Worm (Caenorhabditis elegans) whole organism, young adult: Measurements from ENCODE around the gene perm-5.

ENCODE experiments used
- B0336.3 ChIP-seq: fragments of 200-800 bp; sonication (Bioruptor generic); IDR thresholded peaks from 2 replicates; pipeline ENCODE4 v1.3.6; 2022; ENCODE audit warnings: missing genetic modification characterization, missing compliant biosample characterization
- F10E7.11 ChIP-seq: sonication (generic microtip); optimal IDR thresholded peaks from 2 replicates; lab custom pipeline; 2017; ENCODE audit warnings: mild to moderate bottlenecking, missing genetic modification characterization, moderate library complexity, missing compliant biosample characterization
- F22D6.2 ChIP-seq: sonication (generic microtip); optimal IDR thresholded peaks from 2 replicates; lab custom pipeline; 2016; ENCODE audit warnings: mild to moderate bottlenecking, missing genetic modification characterization, missing compliant biosample characterization
- F33H1.4 ChIP-seq: fragments of 200-800 bp; sonication (Bioruptor generic); IDR thresholded peaks from 2 replicates; pipeline ENCODE4 v1.3.6; 2022; ENCODE audit warnings: missing genetic modification reagents, missing genetic modification characterization, missing compliant biosample characterization
- F37B4.10 ChIP-seq: fragments of 200-800 bp; sonication (Bioruptor generic); IDR thresholded peaks from 2 replicates; pipeline ENCODE4 v1.3.6; 2022; ENCODE audit warnings: missing genetic modification characterization, missing compliant biosample characterization
- F52B5.7 ChIP-seq: sonication (generic microtip); optimal IDR thresholded peaks from 2 replicates; lab custom pipeline; 2016; ENCODE audit warnings: mild to moderate bottlenecking, missing genetic modification characterization, missing compliant biosample characterization
- K11D2.4 ChIP-seq: fragments of 200-800 bp; sonication (Bioruptor generic); IDR thresholded peaks from 2 replicates; pipeline ENCODE4 v1.3.6; 2022; ENCODE audit warnings: missing genetic modification reagents, missing genetic modification characterization, missing compliant biosample characterization
- T26A5.8 ChIP-seq: sonication (generic microtip); optimal IDR thresholded peaks from 2 replicates; lab custom pipeline; 2016; ENCODE audit warnings: missing genetic modification characterization, missing compliant biosample characterization
- Y53G8AR.9 ChIP-seq: fragments of 200-800 bp; sonication (Bioruptor generic); conservative IDR thresholded peaks from 2 replicates; pipeline ENCODE4 v1.3.6; 2022; ENCODE audit warnings: missing genetic modification reagents, missing genetic modification characterization, missing compliant biosample characterization
- attf-3 ChIP-seq: fragments of 200-800 bp; sonication (Bioruptor generic); conservative IDR thresholded peaks from 2 replicates; pipeline ENCODE4 v1.3.6; 2022; ENCODE audit warnings: missing genetic modification reagents, missing genetic modification characterization, missing compliant biosample characterization
- cebp-1 ChIP-seq, 2 experiments: fragments of 200-800 bp in 1 of 2; sonication (Bioruptor generic) in 1 of 2; sonication (generic microtip) in 1 of 2; IDR thresholded peaks in 1 of 2; optimal IDR thresholded peaks in 1 of 2; 2 replicates each; pipeline versions ENCODE4 v1.3.6 to Lab custom; 2017 to 2022; ENCODE audit warnings: missing compliant biosample characterization in 2 of 2, missing genetic modification characterization in 2 of 2, mild to moderate bottlenecking in 1 of 2, missing genetic modification reagents in 1 of 2, moderate library complexity in 1 of 2
- cebp-2 ChIP-seq: fragments of 200-800 bp; sonication (Bioruptor generic); IDR thresholded peaks from 2 replicates; pipeline ENCODE4 v1.3.6; 2022; ENCODE audit warnings: missing genetic modification characterization, missing compliant biosample characterization
- ceh-27 ChIP-seq: fragments of 200-800 bp; sonication (Bioruptor generic); optimal IDR thresholded peaks from 2 replicates; lab custom pipeline; 2018; ENCODE audit warnings: mild to moderate bottlenecking, missing genetic modification characterization, moderate library complexity, missing compliant biosample characterization
- ceh-79 ChIP-seq: sonication (generic microtip); optimal IDR thresholded peaks from 2 replicates; lab custom pipeline; 2017; ENCODE audit warnings: mild to moderate bottlenecking, missing genetic modification characterization, missing compliant biosample characterization
- ceh-91 ChIP-seq: fragments of 200-800 bp; sonication (Bioruptor generic); IDR thresholded peaks from 2 replicates; pipeline ENCODE4 v1.3.6; 2022; ENCODE audit warnings: missing genetic modification reagents, missing genetic modification characterization, missing compliant biosample characterization
- chd-7 ChIP-seq: sonication (generic microtip); optimal IDR thresholded peaks from 2 replicates; lab custom pipeline; 2016; ENCODE audit warnings: mild to moderate bottlenecking, missing genetic modification characterization, moderate library complexity, missing compliant biosample characterization
- egl-44 ChIP-seq: fragments of 200-800 bp; sonication (Bioruptor generic); IDR thresholded peaks from 2 replicates; pipeline ENCODE4 v1.3.6; 2022; ENCODE audit warnings: missing genetic modification reagents, missing genetic modification characterization, missing compliant biosample characterization
- ekl-4 ChIP-seq: fragments of 200-800 bp; sonication (Bioruptor generic); IDR thresholded peaks from 2 replicates; pipeline ENCODE4 v1.3.6; 2022; ENCODE audit warnings: missing genetic modification reagents, missing genetic modification characterization, missing compliant biosample characterization
- hmg-1.2 ChIP-seq: fragments of 200-800 bp; sonication (Bioruptor generic); IDR thresholded peaks from 2 replicates; pipeline ENCODE4 v1.3.6; 2022; ENCODE audit warnings: missing genetic modification reagents, missing genetic modification characterization, missing compliant biosample characterization
- nfyb-1 ChIP-seq: fragments of 200-800 bp; sonication (Bioruptor generic); IDR thresholded peaks from 2 replicates; pipeline ENCODE4 v1.3.6; 2022; ENCODE audit warnings: missing genetic modification reagents, missing genetic modification characterization, missing compliant biosample characterization
- nhr-179 ChIP-seq: sonication (generic microtip); optimal IDR thresholded peaks from 2 replicates; lab custom pipeline; 2016; ENCODE audit warnings: mild to moderate bottlenecking, missing genetic modification characterization, missing compliant biosample characterization
- nhr-80 ChIP-seq: sonication (generic microtip); optimal IDR thresholded peaks from 2 replicates; lab custom pipeline; 2016; ENCODE audit warnings: missing genetic modification characterization, missing compliant biosample characterization
- nhr-90 ChIP-seq: sonication (generic microtip); optimal IDR thresholded peaks from 2 replicates; lab custom pipeline; 2016; ENCODE audit warnings: missing genotype, mild to moderate bottlenecking, missing genetic modification characterization, missing compliant biosample characterization
- rcor-1 ChIP-seq: fragments of 200-800 bp; sonication (Bioruptor generic); IDR thresholded peaks from 2 replicates; pipeline ENCODE4 v1.3.6; 2022; ENCODE audit warnings: missing genetic modification reagents, missing genetic modification characterization, missing compliant biosample characterization
- somi-1 ChIP-seq: fragments of 200-800 bp; sonication (Bioruptor generic); optimal IDR thresholded peaks from 2 replicates; lab custom pipeline; 2018; ENCODE audit warnings: mild to moderate bottlenecking, missing genetic modification characterization, missing compliant biosample characterization
- tbx-9 ChIP-seq: sonication (generic microtip); optimal IDR thresholded peaks from 2 replicates; lab custom pipeline; 2016; ENCODE audit warnings: borderline replicate concordance, missing genetic modification characterization, inconsistent platforms, missing compliant biosample characterization
- tlf-1 ChIP-seq: fragments of 200-800 bp; sonication (Bioruptor generic); optimal IDR thresholded peaks from 2 replicates; lab custom pipeline; 2018; ENCODE audit warnings: mild to moderate bottlenecking, missing genetic modification characterization, missing compliant biosample characterization
- unc-130 ChIP-seq: sonication (generic microtip); optimal IDR thresholded peaks from 2 replicates; lab custom pipeline; 2016; ENCODE audit warnings: missing genetic modification reagents, missing genetic modification characterization, missing compliant biosample characterization
- unc-62 ChIP-seq: fragments of 150-350 bp; optimal IDR thresholded peaks from 2 replicates; lab custom pipeline; 2014; ENCODE audit warnings: missing biosample characterization, missing genetic modification reagents, missing genetic modification characterization
- zfh-2 ChIP-seq: fragments of 200-800 bp; sonication (Bioruptor generic); conservative IDR thresholded peaks from 2 replicates; pipeline ENCODE4 v1.3.6; 2022; ENCODE audit warnings: missing genetic modification reagents, missing genetic modification characterization, missing compliant biosample characterization

Gene perm-5

DNA sequence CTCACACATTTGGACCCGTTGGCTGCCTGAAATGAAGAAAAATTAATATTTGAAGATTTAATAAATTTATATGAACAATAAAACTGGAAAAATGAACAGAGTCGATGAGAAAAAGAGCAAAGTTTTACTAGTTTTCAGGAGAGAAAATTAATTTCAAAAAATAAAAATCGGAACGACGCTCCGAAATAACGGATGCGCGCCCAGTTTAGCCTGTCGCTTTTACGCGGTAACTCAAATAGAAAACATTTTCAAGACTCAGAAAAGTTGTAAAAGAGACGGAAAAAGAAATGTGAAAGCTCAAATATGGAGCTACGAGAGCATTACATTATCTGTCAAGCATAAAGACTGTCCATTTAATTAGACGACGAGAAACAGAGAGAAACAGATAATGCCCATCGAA is at the start of gene perm-5, which contains the start of gene C55C3.73:
TSS of gene perm-5 (minus strand) at position 26 of the 400 bp plus-strand sequence.
TSS of gene C55C3.73 (minus strand) at position 9 of the 400 bp plus-strand sequence.
- no peak for TF ChIP-seq B0336.3 (GFP tag; lab: Robert Waterston, UW)
- TF ChIP-seq attf-3 (GFP tag; lab: Robert Waterston, UW): peak; percentile 85

- TF ChIP-seq ekl-4 (GFP tag; lab: Robert Waterston, UW) (0 out of 2 replicates have a peak, but pooled peaks have one; percentile 17), ceh-27 (GFP tag; lab: Kevin White, UChicago) (peak; percentile 50), chd-7 (tag; lab: Kevin White, UChicago) (no peak)
- TF ChIP-seq, all 124 proteins: peak for 2
Observed at ce11 chrIV:5752704-5753103, 49.4 kb upstream of the perm-5 start.

DNA sequence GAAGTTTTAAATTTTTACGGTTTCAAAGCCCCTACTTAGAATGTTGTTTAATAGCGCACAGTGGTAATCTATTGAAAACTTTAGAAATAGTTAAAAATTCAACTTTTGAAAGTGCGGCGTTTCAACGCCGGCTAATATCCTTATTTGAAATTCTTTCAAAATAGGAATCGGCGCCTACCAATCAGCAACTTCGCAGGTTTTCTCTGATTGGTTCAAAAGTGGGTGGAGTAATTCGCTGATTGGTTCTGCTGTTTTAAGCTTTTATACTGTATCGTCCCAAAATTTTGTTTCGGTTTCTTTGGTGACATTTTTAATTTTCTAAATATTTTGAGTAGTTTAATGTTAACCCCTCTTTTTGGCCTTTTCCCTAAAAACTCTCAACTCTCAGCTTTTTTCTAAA is 48.7 kb upstream of the perm-5 start:
- TF ChIP-seq F10E7.11: no peak
- TF ChIP-seq nfyb-1 (GFP tag; lab: Robert Waterston, UW): peak; percentile 70; the same call in 1 of the 2 replicates

- peak; percentile 24 for TF ChIP-seq nhr-80
- TF ChIP-seq rcor-1 (GFP tag; lab: Robert Waterston, UW): no peak
- TF ChIP-seq F37B4.10 (GFP tag; lab: Robert Waterston, UW): 0 out of 2 replicates have a peak, but pooled peaks have one; percentile 28
- TF ChIP-seq F52B5.7: no peak
- peak; percentile 31; the same call in 1 of the 2 replicates for TF ChIP-seq hmg-1.2 (GFP tag; lab: Robert Waterston, UW)
- 0 out of 2 replicates have a peak, but pooled peaks have one; percentile 20 for TF ChIP-seq Y53G8AR.9 (GFP tag; lab: Robert Waterston, UW)
Observed at ce11 chrIV:5749874-5750273, 46.6 kb upstream of the perm-5 start.

ce11 chrIV:5744114-5744513 is 40.8 kb upstream of the perm-5 start, which contains the start of gene C45E5.1:
C45E5.1 (plus strand) TSS chrIV:5744403.
- TF ChIP-seq nfyb-1 (GFP tag; lab: Robert Waterston, UW): no peak
- TF ChIP-seq unc-130 (GFP tag; lab: Kevin White, UChicago): no peak
- no peak for TF ChIP-seq tbx-9 (tag; lab: Kevin White, UChicago)
- peak; percentile 12 for TF ChIP-seq nhr-80

DNA sequence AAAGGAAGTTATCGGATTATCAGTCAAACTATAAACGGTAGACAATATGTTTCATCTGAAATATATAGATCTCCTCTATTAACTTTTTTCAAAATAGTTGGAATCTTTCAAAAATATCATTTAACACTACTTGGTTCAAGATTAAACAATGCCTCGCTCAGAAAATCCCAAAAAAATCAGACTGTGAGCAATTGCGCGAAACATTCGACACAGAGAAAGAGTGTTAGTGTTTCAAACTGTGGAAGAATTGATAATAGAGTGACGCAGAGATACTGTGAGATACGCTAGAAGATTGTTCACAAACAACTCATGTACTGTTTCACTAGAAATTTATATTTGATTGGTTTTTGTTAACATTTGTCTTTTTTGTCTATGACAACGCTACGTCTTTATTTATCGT is 37.8 kb upstream of the perm-5 start, which contains the start of gene chil-11:
TSS of gene chil-11 (plus strand) at position 301 of the 400 bp plus-strand sequence.
- TF ChIP-seq T26A5.8 (tag; lab: Kevin White, UChicago): no peak
- no peak for TF ChIP-seq tlf-1
- TF ChIP-seq zfh-2 (GFP tag; lab: Robert Waterston, UW): no peak
- no peak for TF ChIP-seq ceh-91 (GFP tag; lab: Robert Waterston, UW)
- TF ChIP-seq F22D6.2 (tag; lab: Kevin White, UChicago): no peak
- TF ChIP-seq F33H1.4 (GFP tag; lab: Robert Waterston, UW): no peak
- TF ChIP-seq unc-62: no peak
- no peak for TF ChIP-seq K11D2.4 (GFP tag; lab: Robert Waterston, UW)
- no peak for TF ChIP-seq nfyb-1 (GFP tag; lab: Robert Waterston, UW)
- TF ChIP-seq cebp-2: no peak
- no peak for TF ChIP-seq nhr-80
- TF ChIP-seq ceh-79 (tag; lab: Kevin White, UChicago): no peak
- TF ChIP-seq B0336.3 (GFP tag; lab: Robert Waterston, UW): no peak
- no peak for TF ChIP-seq egl-44 (GFP tag; lab: Robert Waterston, UW)
- no peak for TF ChIP-seq nhr-90 (tag; lab: Kevin White, UChicago)
- no peak for TF ChIP-seq somi-1 (GFP tag; lab: Kevin White, UChicago)
- TF ChIP-seq nhr-179: no peak
- no peak for TF ChIP-seq cebp-1 (GFP tag; IDR thresholded peaks at IDR 0.05; lab: Robert Waterston, UW)
- TF ChIP-seq cebp-1 (tag; optimal IDR thresholded peaks at IDR 0.05; lab: Kevin White, UChicago): no peak
